Fruit fly (Drosophila melanogaster) whole organism, adult: ENCODE measurements around the gene trh.

Experiments used
- CG12768 ChIP-seq: fragments of 200-800 bp; sonication (Bioruptor generic); optimal IDR thresholded peaks from 2 replicates; lab custom pipeline; 2017; ENCODE audit warnings: missing biosample characterization, missing genetic modification characterization, mild to moderate bottlenecking, moderate library complexity, missing genetic modification reagents
- Mnt ChIP-seq: fragments of 200-800 bp; sonication (Bioruptor generic); optimal IDR thresholded peaks from 2 replicates; lab custom pipeline; 2016; ENCODE audit warnings: missing biosample characterization, mild to moderate bottlenecking, missing genetic modification characterization
- cic ChIP-seq: fragments of 200-800 bp; sonication (Bioruptor generic); optimal IDR thresholded peaks from 2 replicates; lab custom pipeline; 2017; ENCODE audit warnings: missing biosample characterization, mild to moderate bottlenecking, missing genetic modification characterization, moderate library complexity

DNA sequence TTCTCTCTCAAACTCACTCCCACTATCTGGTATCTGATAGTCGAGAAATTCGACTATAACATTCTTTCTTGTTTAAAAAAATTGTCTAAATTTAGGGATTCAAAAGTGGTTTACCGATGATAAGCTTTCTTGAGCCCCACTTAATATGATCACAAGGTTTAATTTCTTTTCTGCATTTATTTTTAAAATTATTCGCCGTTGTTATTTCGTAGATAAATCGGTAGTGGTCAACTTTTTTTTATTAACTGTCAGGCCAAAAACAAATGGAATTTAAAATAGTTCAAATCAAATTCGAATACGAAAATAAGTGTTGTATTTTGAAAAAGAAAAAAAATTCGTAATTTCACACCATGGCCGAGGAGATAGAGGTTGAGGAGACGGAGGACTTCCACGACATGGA is 34.8 kb downstream of the trh start, which contains the start of gene Roc1b:
- TF ChIP-seq CG12768 (no peak), Mnt (GFP tag; lab: Kevin White, UChicago) (no peak), cic (GFP tag; lab: Kevin White, UChicago) (no peak)
